Fruit fly (Drosophila melanogaster) whole organism, wandering third instar larva: ENCODE measurements around the gene CG12155.

ENCODE experiments used
- Abd-B ChIP-seq: fragments of >200 bp; optimal IDR thresholded peaks from 2 replicates; lab custom pipeline; 2017; ENCODE audit warnings: missing biosample characterization, missing genetic modification characterization
- CG32264 ChIP-seq: fragments of 200-800 bp; sonication (Bioruptor generic); optimal IDR thresholded peaks from 2 replicates; lab custom pipeline; 2016; ENCODE audit warnings: missing biosample characterization, missing genetic modification characterization
- CG9705 ChIP-seq: fragments of 200-800 bp; sonication (Bioruptor generic); optimal IDR thresholded peaks from 2 replicates; lab custom pipeline; 2018; ENCODE audit warnings: missing biosample characterization, mild to moderate bottlenecking, missing genetic modification characterization
- CrebA ChIP-seq: fragments of 200-800 bp; sonication (Bioruptor generic); optimal IDR thresholded peaks from 2 replicates; lab custom pipeline; 2016; ENCODE audit warnings: missing biosample characterization, mild to moderate bottlenecking, missing genetic modification characterization, borderline replicate concordance
- Dfd ChIP-seq: fragments of >200 bp; optimal IDR thresholded peaks from 2 replicates; lab custom pipeline; 2017; ENCODE audit warnings: missing biosample characterization, missing genetic modification characterization
- Dif ChIP-seq: fragments of 200-275, 200-300 bp; sonication (Bioruptor generic); optimal IDR thresholded peaks from 2 replicates; lab custom pipeline; 2018; ENCODE audit warnings: missing biosample characterization, missing genetic modification characterization; ENCODE audit not compliant: partially characterized antibody
- GATAd ChIP-seq: sonication (Bioruptor generic); optimal IDR thresholded peaks from 2 replicates; lab custom pipeline; 2016; ENCODE audit warnings: missing biosample characterization, missing genetic modification characterization
- HLH106 ChIP-seq: fragments of 200-800 bp; optimal IDR thresholded peaks from 3 replicates; lab custom pipeline; 2019; ENCODE audit warnings: missing biosample characterization, mild to moderate bottlenecking, missing genetic modification characterization, moderate library complexity
- Hnf4 ChIP-seq: fragments of 200-800 bp; sonication (Bioruptor generic); optimal IDR thresholded peaks from 2 replicates; lab custom pipeline; 2016; ENCODE audit warnings: missing biosample characterization, mild to moderate bottlenecking, missing genetic modification characterization
- Hr78 ChIP-seq: fragments of >200 bp; optimal IDR thresholded peaks from 2 replicates; lab custom pipeline; 2017; ENCODE audit warnings: missing biosample characterization, missing genetic modification characterization
- Hr83 ChIP-seq: fragments of 200-300 bp; sonication (Bioruptor generic); optimal IDR thresholded peaks from 2 replicates; lab custom pipeline; 2016; ENCODE audit warnings: missing biosample characterization, mild to moderate bottlenecking, missing genetic modification characterization, moderate library complexity; ENCODE audit not compliant: poor library complexity, severe bottlenecking
- Jra ChIP-seq: sonication (Bioruptor generic); optimal IDR thresholded peaks from 2 replicates; lab custom pipeline; 2016; ENCODE audit warnings: missing biosample characterization, missing genetic modification characterization
- Mio ChIP-seq: sonication (Bioruptor generic); optimal IDR thresholded peaks from 2 replicates; lab custom pipeline; 2016; ENCODE audit warnings: missing biosample characterization, missing genetic modification characterization
- Myc ChIP-seq: fragments of >200 bp; optimal IDR thresholded peaks from 2 replicates; lab custom pipeline; 2017
- N ChIP-seq: fragments of >200 bp; optimal IDR thresholded peaks from 2 replicates; lab custom pipeline; 2018; ENCODE audit warnings: missing biosample characterization, missing external identifiers, missing genetic modification characterization
- OdsH ChIP-seq: fragments of 200-800 bp; sonication (Bioruptor generic); optimal IDR thresholded peaks from 2 replicates; lab custom pipeline; 2016; ENCODE audit warnings: missing biosample characterization, mild to moderate bottlenecking, missing genetic modification characterization
- Rel ChIP-seq, 2 experiments: fragments of 200-800 bp; sonication (Bioruptor generic) in 1 of 2; optimal IDR thresholded peaks; 2 replicates in 1 of 2; 3 replicates in 1 of 2; lab custom pipeline; 2016 to 2019; ENCODE audit warnings: mild to moderate bottlenecking in 2 of 2, missing biosample characterization in 2 of 2, missing genetic modification characterization in 2 of 2, moderate library complexity in 1 of 2
- Sp1 ChIP-seq: fragments of 200-800 bp; sonication (Bioruptor generic); optimal IDR thresholded peaks from 3 replicates; lab custom pipeline; 2019; ENCODE audit warnings: missing biosample characterization, mild to moderate bottlenecking, missing genetic modification characterization, moderate library complexity
- Vsx2 ChIP-seq: fragments of 200-300, 225-300 bp; sonication (Bioruptor generic); optimal IDR thresholded peaks from 2 replicates; lab custom pipeline; 2018; ENCODE audit warnings: missing biosample characterization, missing genetic modification characterization; ENCODE audit not compliant: partially characterized antibody
- br ChIP-seq: fragments of 200-800 bp; sonication (Bioruptor generic); optimal IDR thresholded peaks from 2 replicates; lab custom pipeline; 2016; ENCODE audit warnings: missing biosample characterization, missing genetic modification characterization
- brk ChIP-seq: fragments of 200-800 bp; sonication (Bioruptor generic); optimal IDR thresholded peaks from 2 replicates; lab custom pipeline; 2016; ENCODE audit warnings: missing biosample characterization, mild to moderate bottlenecking, missing genetic modification characterization
- dl ChIP-seq, 2 experiments: fragments of 175-275, 200-275 bp in 1 of 2; fragments of 200-275 bp in 1 of 2; sonication (Bioruptor generic); optimal IDR thresholded peaks; lab custom pipeline; 2018; ENCODE audit warnings: mild to moderate bottlenecking in 2 of 2, missing biosample characterization in 2 of 2, missing genetic modification characterization in 2 of 2, moderate library complexity in 2 of 2; ENCODE audit not compliant: partially characterized antibody in 2 of 2, insufficient read depth in 1 of 2
- dmrt93B ChIP-seq: fragments of 200-800 bp; sonication (Bioruptor generic); optimal IDR thresholded peaks from 2 replicates; lab custom pipeline; 2018; ENCODE audit warnings: missing biosample characterization, mild to moderate bottlenecking, missing genetic modification characterization
- dsf ChIP-seq: sonication (Bioruptor generic); optimal IDR thresholded peaks from 2 replicates; lab custom pipeline; 2016; ENCODE audit warnings: missing biosample characterization, missing genetic modification characterization, borderline replicate concordance
- ey ChIP-seq: fragments of 200-800 bp; sonication (Bioruptor generic); optimal IDR thresholded peaks from 2 replicates; lab custom pipeline; 2016; ENCODE audit warnings: missing biosample characterization, missing genetic modification characterization
- foxo ChIP-seq, 2 experiments: fragments of 200-800 bp; sonication (Bioruptor generic); optimal IDR thresholded peaks; 2 replicates in 1 of 2; 3 replicates in 1 of 2; lab custom pipeline; 2016 to 2017; ENCODE audit warnings: missing biosample characterization in 2 of 2, missing genetic modification characterization in 2 of 2
- fru ChIP-seq: fragments of 200-800 bp; sonication (Bioruptor generic); optimal IDR thresholded peaks from 3 replicates; lab custom pipeline; 2016; ENCODE audit warnings: missing biosample characterization, mild to moderate bottlenecking, missing genetic modification characterization
- h ChIP-seq: fragments of 200-800 bp; sonication (Bioruptor generic); optimal IDR thresholded peaks from 3 replicates; lab custom pipeline; 2016; ENCODE audit warnings: missing biosample characterization, mild to moderate bottlenecking, missing genetic modification characterization
- jim ChIP-seq: fragments of 175-275, 200-325 bp; sonication (Bioruptor generic); optimal IDR thresholded peaks from 2 replicates; lab custom pipeline; 2016; ENCODE audit warnings: missing biosample characterization, mild to moderate bottlenecking, missing genetic modification characterization
- lola ChIP-seq: fragments of >200 bp; optimal IDR thresholded peaks from 2 replicates; lab custom pipeline; 2017; ENCODE audit warnings: missing biosample characterization, missing genetic modification characterization
- pan ChIP-seq: fragments of >200 bp; optimal IDR thresholded peaks from 2 replicates; lab custom pipeline; 2017
- psq ChIP-seq: fragments of 200-800 bp; sonication (Bioruptor generic); optimal IDR thresholded peaks from 3 replicates; lab custom pipeline; 2017; ENCODE audit warnings: missing biosample characterization, mild to moderate bottlenecking, missing genetic modification characterization, moderate library complexity
- rgr ChIP-seq: fragments of 200-800 bp; sonication (Bioruptor generic); optimal IDR thresholded peaks from 3 replicates; lab custom pipeline; 2016; ENCODE audit warnings: missing biosample characterization, mild to moderate bottlenecking, missing genetic modification characterization
- sage ChIP-seq: fragments of 200-800 bp; sonication (Bioruptor generic); optimal IDR thresholded peaks from 2 replicates; lab custom pipeline; 2016; ENCODE audit warnings: missing biosample characterization, mild to moderate bottlenecking, missing genetic modification characterization
- sv ChIP-seq: fragments of 200-800 bp; sonication (Bioruptor generic); optimal IDR thresholded peaks from 3 replicates; lab custom pipeline; 2016; ENCODE audit warnings: missing biosample characterization, missing genetic modification characterization
- tai ChIP-seq: sonication (Bioruptor generic); optimal IDR thresholded peaks from 2 replicates; lab custom pipeline; 2016; ENCODE audit warnings: missing biosample characterization, missing genetic modification characterization
- usp ChIP-seq: fragments of >200 bp; optimal IDR thresholded peaks from 2 replicates; lab custom pipeline; 2017; ENCODE audit warnings: missing biosample characterization, missing genetic modification characterization
- woc ChIP-seq: sonication (Bioruptor generic); optimal IDR thresholded peaks from 2 replicates; lab custom pipeline; 2016; ENCODE audit warnings: missing biosample characterization, mild to moderate bottlenecking, missing genetic modification characterization

The CG12155 gene

DNA sequence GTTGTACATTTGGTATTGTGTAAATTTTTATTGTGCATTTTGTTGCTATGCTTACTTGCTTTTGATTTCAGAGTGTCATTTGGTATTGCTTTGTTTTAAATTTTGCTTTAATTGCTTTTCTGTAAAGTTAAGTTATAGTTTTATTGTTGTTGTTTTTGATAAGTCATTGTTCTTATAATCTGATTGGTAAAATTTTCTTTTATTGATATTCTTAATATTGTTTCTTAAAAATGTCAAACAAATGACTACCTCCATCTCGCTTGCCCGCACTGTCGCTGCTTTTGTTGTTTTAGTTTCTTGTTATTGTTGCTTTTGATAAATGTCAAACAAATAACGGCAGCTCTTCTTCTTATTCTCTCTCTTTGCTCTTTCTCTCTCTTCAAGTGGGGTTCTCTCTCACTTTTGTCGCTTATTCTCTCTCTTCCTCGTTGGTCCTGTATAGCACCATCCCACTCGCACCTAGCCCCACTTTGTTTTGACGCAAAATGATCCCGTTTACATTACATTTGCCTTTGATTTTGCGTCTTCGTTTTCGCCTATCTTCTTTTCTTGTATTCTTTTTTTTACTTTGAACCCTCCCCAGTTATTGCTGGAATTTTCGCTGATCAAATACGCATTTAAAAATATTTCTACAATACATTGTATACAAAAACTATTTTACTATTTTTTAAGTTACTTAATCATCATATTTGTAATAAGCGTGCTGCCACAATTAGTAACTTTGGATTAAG, 18.7 kb upstream of the CG12155 start:
- TF ChIP-seq dl (GFP tag; optimal IDR thresholded peaks at IDR 0.05; lab: Kevin White, UChicago; ENCODE audit: insufficient read depth in 1 of 2, partially characterized antibody in 2 of 2): peak; percentile 44 to 64
- TF ChIP-seq pan (lab: Kevin White, UChicago): no peak
- no peak for TF ChIP-seq Rel (GFP tag; optimal IDR thresholded peaks at IDR 0.05; lab: Kevin White, UChicago)
- no peak for TF ChIP-seq Rel (tag; optimal IDR thresholded peaks at IDR 0.05; lab: Kevin White, UChicago)
- no peak for TF ChIP-seq Myc
- TF ChIP-seq Dfd: no peak
- TF ChIP-seq tai (GFP tag; lab: Kevin White, UChicago): no peak
- no peak for TF ChIP-seq jim (GFP tag; lab: Kevin White, UChicago)
- no peak for TF ChIP-seq N (GFP tag; lab: Kevin White, UChicago)
- TF ChIP-seq Hr78 (GFP tag; lab: Kevin White, UChicago): no peak
- no peak for TF ChIP-seq Hnf4
- TF ChIP-seq HLH106 (tag; lab: Kevin White, UChicago): no peak
- TF ChIP-seq Dif (GFP tag; lab: Kevin White, UChicago): peak; percentile 64
- TF ChIP-seq psq (GFP tag; lab: Kevin White, UChicago): peak; percentile 50

DNA sequence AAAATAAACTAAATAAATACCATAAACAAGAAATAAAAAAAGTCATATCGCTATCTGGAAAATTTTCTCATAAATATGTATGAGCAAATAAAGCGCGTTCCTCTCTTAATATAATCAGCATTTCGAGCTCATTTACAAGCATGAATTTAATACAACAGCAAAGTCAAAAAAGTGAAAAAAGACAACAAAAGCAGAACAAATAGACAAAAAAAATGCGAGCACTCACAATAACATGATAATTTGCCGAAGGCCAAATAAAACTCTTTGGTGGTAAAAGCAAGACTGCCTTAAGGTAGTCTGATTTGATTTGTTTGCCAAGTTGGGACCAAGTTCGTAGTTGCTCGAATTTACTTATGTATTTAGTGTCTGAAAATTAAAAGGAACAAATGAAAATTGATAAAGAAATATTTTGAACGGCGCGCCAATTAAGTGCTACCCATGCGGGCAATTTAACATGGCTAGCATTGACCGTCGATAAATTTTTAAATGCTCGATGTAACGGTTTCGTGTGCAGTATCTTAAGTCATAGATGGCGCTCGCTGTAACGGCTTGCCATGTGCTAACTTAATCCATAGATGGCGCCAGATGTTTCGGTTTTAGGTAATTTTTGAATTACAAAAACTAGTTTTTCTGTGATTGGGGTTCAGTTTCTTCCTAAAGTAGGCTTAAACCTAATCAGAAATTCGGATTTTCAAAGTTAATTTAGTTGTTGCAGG, 18.0 kb upstream of the CG12155 start:
- TF ChIP-seq fru (no peak), usp (GFP tag; lab: Kevin White, UChicago) (no peak), h (GFP tag; lab: Kevin White, UChicago) (peak; percentile 40), foxo (GFP tag; optimal IDR thresholded peaks at IDR 0.05; lab: Kevin White, UChicago) (peak in 1 of 2 experiments; percentile 45), Hr78 (GFP tag; lab: Kevin White, UChicago) (no peak), Sp1 (GFP tag; lab: Kevin White, UChicago) (peak; percentile 77), tai (GFP tag; lab: Kevin White, UChicago) (peak; percentile 36), CG32264 (GFP tag; lab: Kevin White, UChicago) (no peak), Hnf4 (no peak), pan (lab: Kevin White, UChicago) (no peak), CG9705 (GFP tag; lab: Kevin White, UChicago) (no peak), rgr (GFP tag; lab: Kevin White, UChicago) (no peak), dmrt93B (GFP tag; lab: Kevin White, UChicago) (no peak), N (GFP tag; lab: Kevin White, UChicago) (no peak), Myc (no peak), woc (GFP tag; lab: Kevin White, UChicago) (no peak), dl (GFP tag; optimal IDR thresholded peaks at IDR 0.05; lab: Kevin White, UChicago; ENCODE audit: insufficient read depth in 1 of 2, partially characterized antibody in 2 of 2) (no peak), Hr83 (GFP tag; lab: Kevin White, UChicago) (no peak), CrebA (GFP tag; lab: Kevin White, UChicago) (no peak), sage (GFP tag; lab: Kevin White, UChicago) (no peak), jim (GFP tag; lab: Kevin White, UChicago) (no peak), brk (no peak), Dfd (no peak), GATAd (peak; percentile 63), lola (GFP tag; lab: Kevin White, UChicago) (no peak), Rel (GFP tag; optimal IDR thresholded peaks at IDR 0.05; lab: Kevin White, UChicago) (no peak), Rel (tag; optimal IDR thresholded peaks at IDR 0.05; lab: Kevin White, UChicago) (no peak), Dif (GFP tag; lab: Kevin White, UChicago) (no peak), Vsx2 (GFP tag; lab: Kevin White, UChicago) (no peak), ey (GFP tag; lab: Kevin White, UChicago) (no peak), psq (GFP tag; lab: Kevin White, UChicago) (no peak), br (GFP tag; lab: Kevin White, UChicago) (no peak), Abd-B (GFP tag; lab: Kevin White, UChicago) (no peak), dsf (GFP tag; lab: Kevin White, UChicago) (no peak), sv (GFP tag; lab: Kevin White, UChicago) (no peak), Jra (GFP tag; lab: Kevin White, UChicago) (no peak), HLH106 (tag; lab: Kevin White, UChicago) (peak; percentile 11), OdsH (GFP tag; lab: Kevin White, UChicago) (no peak), Mio (GFP tag; lab: Kevin White, UChicago) (no peak)
